Fruit fly (Drosophila melanogaster): ENCODE data around the gene CG14418.

DNA sequence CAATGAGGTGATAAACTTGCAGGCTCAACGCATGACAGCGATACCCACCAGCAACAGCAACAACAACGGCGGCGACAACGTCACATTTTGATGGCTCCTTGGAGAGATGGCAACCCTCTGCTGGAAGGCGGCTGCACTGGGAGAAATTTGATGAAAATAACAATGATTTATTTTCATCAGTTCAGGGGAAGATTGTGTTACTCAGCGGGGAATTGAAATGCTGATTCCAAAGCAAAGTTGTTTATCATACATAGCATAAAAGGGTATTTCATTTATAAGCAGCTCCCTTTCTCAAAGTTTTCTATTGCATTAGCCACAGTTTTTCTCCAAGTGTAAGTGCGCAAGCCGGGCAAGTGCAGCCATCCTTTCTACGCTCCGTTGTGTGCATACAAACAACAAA lies 2.8 kb downstream of the CG14418 start:
- TF ChIP-seq Sin3A (optimal IDR thresholded peaks at IDR 0.05) (no peak), Myc (optimal IDR thresholded peaks at IDR 0.05) (no peak), psq (optimal IDR thresholded peaks at IDR 0.05) (no peak), h (optimal IDR thresholded peaks at IDR 0.05) (no peak), insv (optimal IDR thresholded peaks at IDR 0.05) (no peak), ttk (optimal IDR thresholded peaks at IDR 0.05) (no peak)
